In the genomic region with DNA sequence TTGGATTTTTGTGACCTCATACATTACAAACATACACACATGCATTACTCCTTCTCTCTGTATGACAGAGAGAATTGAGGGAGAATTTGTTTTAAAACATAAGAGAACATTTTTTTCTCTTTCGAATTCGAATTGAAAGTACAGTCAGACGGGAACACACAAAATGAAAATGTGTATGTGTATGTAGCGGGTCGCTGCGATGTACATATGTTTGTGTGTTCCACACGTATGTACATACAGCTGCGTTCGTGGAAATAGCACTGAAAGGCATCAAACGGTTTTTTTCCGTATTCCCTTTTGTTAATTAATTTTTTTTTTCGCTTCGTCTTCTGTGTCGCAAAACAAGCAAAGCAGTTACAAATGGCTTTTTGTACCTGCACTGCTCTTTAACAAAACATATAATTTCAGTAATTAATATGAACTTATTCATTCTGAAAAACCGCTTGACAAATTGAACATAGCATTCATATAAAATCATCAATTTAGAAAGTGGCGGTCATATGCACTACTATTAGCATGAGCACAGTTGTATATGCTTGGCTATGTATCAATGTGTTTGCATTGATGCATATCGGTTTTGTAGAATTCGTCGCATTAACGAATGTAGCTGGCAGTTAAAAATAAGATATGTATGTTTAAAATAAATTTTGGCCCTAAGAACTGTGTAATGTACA, we compare ENCODE assay signal across 5 fruit fly cellular contexts.
TF ChIP-seq lines count a peak whose summit lies in the region.

No protein-coding gene starts in this region.

- peak; percentile 67 for TF ChIP-seq CTCF in whole organism, embryonic (GFP tag; optimal IDR thresholded peaks at IDR 0.05; lab: Kevin White, UChicago)

TF ChIP-seq in whole organism, adult, 20 proteins besides CTCF, POLR2A, EP300 and RAD21 (continues in another document):
- TF ChIP-seq cic (GFP tag; optimal IDR thresholded peaks at IDR 0.05; lab: Kevin White, UChicago) (peak; percentile 83), kay (GFP tag; lab: Kevin White, UChicago; ENCODE audit: borderline replicate concordance) (peak; percentile 80), CG5204 (GFP tag; optimal IDR thresholded peaks at IDR 0.05; lab: Kevin White, UChicago) (peak; percentile 94), CG11617 (GFP tag; optimal IDR thresholded peaks at IDR 0.05; lab: Kevin White, UChicago) (peak; percentile 98), Mnt (GFP tag; optimal IDR thresholded peaks at IDR 0.05; lab: Kevin White, UChicago) (peak; percentile 88), CG33017 (tag; optimal IDR thresholded peaks at IDR 0.05; lab: Kevin White, UChicago) (peak; percentile 95), toe (GFP tag; optimal IDR thresholded peaks at IDR 0.05; lab: Kevin White, UChicago) (peak; percentile 83), Clk (GFP tag; optimal IDR thresholded peaks at IDR 0.05; lab: Kevin White, UChicago) (peak; percentile 84), CG7045 (GFP tag; optimal IDR thresholded peaks at IDR 0.05; lab: Kevin White, UChicago) (peak; percentile 95), bab1 (GFP tag; optimal IDR thresholded peaks at IDR 0.05; lab: Kevin White, UChicago) (peak; percentile 95), ovo (GFP tag; optimal IDR thresholded peaks at IDR 0.05; lab: Kevin White, UChicago) (peak; percentile 95), tj (GFP tag; optimal IDR thresholded peaks at IDR 0.05; lab: Kevin White, UChicago) (peak; percentile 85), CG12768 (GFP tag; optimal IDR thresholded peaks at IDR 0.05; lab: Kevin White, UChicago) (peak; percentile 95), CG14711 (tag; optimal IDR thresholded peaks at IDR 0.05; lab: Kevin White, UChicago) (peak; percentile 94), CG7101 (tag; optimal IDR thresholded peaks at IDR 0.05; lab: Kevin White, UChicago) (peak; percentile 98), pad (GFP tag; optimal IDR thresholded peaks at IDR 0.05; lab: Kevin White, UChicago) (peak; percentile 91)

TF ChIP-seq in whole organism, embryonic, 481 proteins besides CTCF, POLR2A, EP300 and RAD21 (continues in another document):
- TF ChIP-seq CG11560 (tag; IDR thresholded peaks at IDR 0.05; lab: Robert Waterston, UW), result no peak; the same call in 1 of the 3 replicates
- peak; percentile 90 for TF ChIP-seq dm (GFP tag; optimal IDR thresholded peaks at IDR 0.05; lab: Kevin White, UChicago)
- TF ChIP-seq Med (GFP tag; lab: Kevin White, UChicago), result peak; percentile 99
- TF ChIP-seq Aef1 (GFP tag; IDR thresholded peaks at IDR 0.05; lab: Robert Waterston, UW), result peak; percentile 91
- TF ChIP-seq CG9727 (GFP tag; optimal IDR thresholded peaks at IDR 0.05; lab: Kevin White, UChicago), result peak; percentile 98
- no peak for TF ChIP-seq D (optimal IDR thresholded peaks at IDR 0.05; lab: Kevin White, UChicago)
- peak; percentile 96 for TF ChIP-seq D (GFP tag; optimal IDR thresholded peaks at IDR 0.05; lab: Kevin White, UChicago)
- peak; percentile 74 for TF ChIP-seq CG7928 (GFP tag; optimal IDR thresholded peaks at IDR 0.05; lab: Kevin White, UChicago)
- TF ChIP-seq CG8478 (optimal IDR thresholded peaks at IDR 0.05; lab: Kevin White, UChicago), result no peak
- peak; percentile 96 for TF ChIP-seq Fer3 (tag; optimal IDR thresholded peaks at IDR 0.05; lab: Kevin White, UChicago)
- TF ChIP-seq scrt (GFP tag; optimal IDR thresholded peaks at IDR 0.05; lab: Kevin White, UChicago), result peak; percentile 95
- peak; percentile 90 for TF ChIP-seq CG32532 (GFP tag; IDR thresholded peaks at IDR 0.05; lab: Robert Waterston, UW)
- no peak for TF ChIP-seq lov (optimal IDR thresholded peaks at IDR 0.05; lab: Kevin White, UChicago)
- peak; percentile 84 for TF ChIP-seq lov (GFP tag; IDR thresholded peaks at IDR 0.05; lab: Robert Waterston, UW)
- TF ChIP-seq Sin3A (optimal IDR thresholded peaks at IDR 0.05; lab: Kevin White, UChicago), result no peak
- peak; percentile 91 for TF ChIP-seq nom (GFP tag; optimal IDR thresholded peaks at IDR 0.05; lab: Kevin White, UChicago)
- TF ChIP-seq CG2202 (tag; optimal IDR thresholded peaks at IDR 0.05; lab: Kevin White, UChicago), result peak; percentile 94

TF ChIP-seq in whole organism, prepupa, 60 proteins besides CTCF, POLR2A, EP300 and RAD21 (continues in another document):
- peak; percentile 97 for TF ChIP-seq fd59A (GFP tag; optimal IDR thresholded peaks at IDR 0.05; lab: Kevin White, UChicago)
- TF ChIP-seq CG3032 (tag; optimal IDR thresholded peaks at IDR 0.05; lab: Kevin White, UChicago), result peak; percentile 97
- peak; percentile 95 for TF ChIP-seq cyc (GFP tag; optimal IDR thresholded peaks at IDR 0.05; lab: Kevin White, UChicago)
- peak; percentile 95 for TF ChIP-seq fkh (GFP tag; optimal IDR thresholded peaks at IDR 0.05; lab: Kevin White, UChicago)
- peak; percentile 97 for TF ChIP-seq Eip75B (GFP tag; optimal IDR thresholded peaks at IDR 0.05; lab: Kevin White, UChicago)
- peak; percentile 94 for TF ChIP-seq CG6792 (GFP tag; optimal IDR thresholded peaks at IDR 0.05; lab: Kevin White, UChicago)
- peak; percentile 97 for TF ChIP-seq Met (GFP tag; optimal IDR thresholded peaks at IDR 0.05; lab: Kevin White, UChicago)
- TF ChIP-seq CG10669 (GFP tag; optimal IDR thresholded peaks at IDR 0.05; lab: Kevin White, UChicago), result peak; percentile 98
- TF ChIP-seq CG1621 (tag; optimal IDR thresholded peaks at IDR 0.05; lab: Kevin White, UChicago), result peak; percentile 95
- peak; percentile 94 for TF ChIP-seq Lpt (GFP tag; optimal IDR thresholded peaks at IDR 0.05; lab: Kevin White, UChicago)
- peak; percentile 97 for TF ChIP-seq CG8119 (GFP tag; IDR thresholded peaks at IDR 0.05; lab: Robert Waterston, UW)
- peak; percentile 98 for TF ChIP-seq CG32006 (GFP tag; optimal IDR thresholded peaks at IDR 0.05; lab: Kevin White, UChicago)
- peak; percentile 90 for TF ChIP-seq CG8319 (GFP tag; optimal IDR thresholded peaks at IDR 0.05; lab: Kevin White, UChicago)
- TF ChIP-seq CG10631 (GFP tag; optimal IDR thresholded peaks at IDR 0.05; lab: Kevin White, UChicago), result peak; percentile 95
- TF ChIP-seq ss (GFP tag; optimal IDR thresholded peaks at IDR 0.05; lab: Kevin White, UChicago), result peak; percentile 95 to 98
- peak; percentile 99 for TF ChIP-seq Eip78C (GFP tag; lab: Kevin White, UChicago)
- TF ChIP-seq Ets21C (GFP tag; optimal IDR thresholded peaks at IDR 0.05; lab: Kevin White, UChicago), result peak; percentile 92
- TF ChIP-seq CG34406 (GFP tag; optimal IDR thresholded peaks at IDR 0.05; lab: Kevin White, UChicago), result peak; percentile 96

TF ChIP-seq in whole organism, pupa, 21 proteins besides CTCF, POLR2A, EP300 and RAD21 (continues in another document):
- TF ChIP-seq CG17806 (tag; optimal IDR thresholded peaks at IDR 0.05; lab: Kevin White, UChicago) (peak; percentile 95), fd96Ca (GFP tag; IDR thresholded peaks at IDR 0.05; lab: Robert Waterston, UW) (peak; percentile 96), CG10348 (GFP tag; IDR thresholded peaks at IDR 0.05; lab: Robert Waterston, UW) (peak; percentile 79), CG4496 (GFP tag; IDR thresholded peaks at IDR 0.05; lab: Robert Waterston, UW) (peak; percentile 94), CG15710 (tag; optimal IDR thresholded peaks at IDR 0.05; lab: Kevin White, UChicago) (peak; percentile 97), CG13204 (GFP tag; optimal IDR thresholded peaks at IDR 0.05; lab: Kevin White, UChicago) (peak; percentile 93), CG8301 (tag; optimal IDR thresholded peaks at IDR 0.05; lab: Kevin White, UChicago) (peak; percentile 98), CG32121 (GFP tag; IDR thresholded peaks at IDR 0.05; lab: Robert Waterston, UW) (peak; percentile 96), gl (tag; optimal IDR thresholded peaks at IDR 0.05; lab: Kevin White, UChicago) (peak; percentile 94), CG12605 (GFP tag; IDR thresholded peaks at IDR 0.05; lab: Robert Waterston, UW) (peak; percentile 90), CG8159 (tag; optimal IDR thresholded peaks at IDR 0.05; lab: Kevin White, UChicago) (peak; percentile 98), CG9948 (tag; optimal IDR thresholded peaks at IDR 0.05; lab: Kevin White, UChicago) (peak; percentile 97), Pif1A (GFP tag; optimal IDR thresholded peaks at IDR 0.05; lab: Kevin White, UChicago) (peak; percentile 97), Pif1B (GFP tag; optimal IDR thresholded peaks at IDR 0.05; lab: Kevin White, UChicago) (peak; percentile 95), EcR (GFP tag; optimal IDR thresholded peaks at IDR 0.05; lab: Kevin White, UChicago) (peak; percentile 6), CG34367 (tag; optimal IDR thresholded peaks at IDR 0.05; lab: Kevin White, UChicago) (peak; percentile 97), D1 (tag; optimal IDR thresholded peaks at IDR 0.05; lab: Kevin White, UChicago) (peak; percentile 95), Snoo (tag; optimal IDR thresholded peaks at IDR 0.05; lab: Kevin White, UChicago) (peak; percentile 96), Ets98B (GFP tag; IDR thresholded peaks at IDR 0.05; lab: Robert Waterston, UW) (peak; percentile 89)

TF ChIP-seq in whole organism, wandering third instar larva, 38 proteins besides CTCF, POLR2A, EP300 and RAD21 (continues in another document):
- TF ChIP-seq Hr83 (GFP tag; optimal IDR thresholded peaks at IDR 0.05; lab: Kevin White, UChicago; ENCODE audit: poor library complexity, severe bottlenecking) (no peak), dsf (GFP tag; optimal IDR thresholded peaks at IDR 0.05; lab: Kevin White, UChicago; ENCODE audit: borderline replicate concordance) (peak; percentile 54), GATAd (GFP tag; optimal IDR thresholded peaks at IDR 0.05; lab: Kevin White, UChicago) (no peak), dmrt93B (GFP tag; optimal IDR thresholded peaks at IDR 0.05; lab: Kevin White, UChicago) (peak; percentile 96), ey (GFP tag; optimal IDR thresholded peaks at IDR 0.05; lab: Kevin White, UChicago) (peak; percentile 96), OdsH (GFP tag; optimal IDR thresholded peaks at IDR 0.05; lab: Kevin White, UChicago) (peak; percentile 92), pan (optimal IDR thresholded peaks at IDR 0.05; lab: Kevin White, UChicago) (no peak), Sp1 (GFP tag; optimal IDR thresholded peaks at IDR 0.05; lab: Kevin White, UChicago) (peak; percentile 99), psq (GFP tag; optimal IDR thresholded peaks at IDR 0.05; lab: Kevin White, UChicago) (peak; percentile 90), tai (GFP tag; optimal IDR thresholded peaks at IDR 0.05; lab: Kevin White, UChicago) (no peak), woc (GFP tag; optimal IDR thresholded peaks at IDR 0.05; lab: Kevin White, UChicago) (peak; percentile 91), Myc (optimal IDR thresholded peaks at IDR 0.05; lab: Kevin White, UChicago) (no peak), Abd-B (GFP tag; optimal IDR thresholded peaks at IDR 0.05; lab: Kevin White, UChicago) (no peak), h (GFP tag; optimal IDR thresholded peaks at IDR 0.05; lab: Kevin White, UChicago) (peak; percentile 95), brk (GFP tag; optimal IDR thresholded peaks at IDR 0.05; lab: Kevin White, UChicago) (peak; percentile 67), Mio (GFP tag; optimal IDR thresholded peaks at IDR 0.05; lab: Kevin White, UChicago) (peak; percentile 60), dl (GFP tag; optimal IDR thresholded peaks at IDR 0.05; lab: Kevin White, UChicago; ENCODE audit: insufficient read depth in 1 of 2, partially characterized antibody in 2 of 2) (peak; percentile 69 to 75), rgr (GFP tag; optimal IDR thresholded peaks at IDR 0.05; lab: Kevin White, UChicago) (peak; percentile 95), sage (GFP tag; optimal IDR thresholded peaks at IDR 0.05; lab: Kevin White, UChicago) (peak; percentile 86), CrebA (GFP tag; optimal IDR thresholded peaks at IDR 0.05; lab: Kevin White, UChicago; ENCODE audit: borderline replicate concordance) (no peak)
